Fruit fly (Drosophila melanogaster) whole organism, pupa: ENCODE results near the gene CG6304.
A peak's percentile ranks its signal among the peaks of the same experiment; 100 is the strongest.

Experiments
- CG10348 ChIP-seq: fragments of 200-800 bp; sonication (Bioruptor generic); IDR thresholded peaks from 2 replicates; pipeline ENCODE4 v1.3.6; 2022; ENCODE audit warnings: missing biosample characterization, missing genetic modification characterization
- CG12605 ChIP-seq: fragments of 200-800 bp; sonication (Bioruptor generic); IDR thresholded peaks from 2 replicates; pipeline ENCODE4 v1.3.6; 2022; ENCODE audit warnings: missing biosample characterization, missing genetic modification characterization
- CG13204 ChIP-seq: fragments of 200-800 bp; sonication (Bioruptor generic); optimal IDR thresholded peaks from 2 replicates; lab custom pipeline; 2018; ENCODE audit warnings: missing biosample characterization, mild to moderate bottlenecking, missing genetic modification characterization, moderate library complexity
- CG14655 ChIP-seq: fragments of 200-800 bp; sonication (Bioruptor generic); optimal IDR thresholded peaks from 3 replicates; lab custom pipeline; 2017; ENCODE audit warnings: mild to moderate bottlenecking, missing biosample characterization, missing genetic modification reagents, missing genetic modification characterization
- CG15710 ChIP-seq: fragments of 200-800 bp; sonication (Bioruptor generic); optimal IDR thresholded peaks from 2 replicates; lab custom pipeline; 2018; ENCODE audit warnings: missing biosample characterization, mild to moderate bottlenecking, missing genetic modification characterization, moderate library complexity
- CG17806 ChIP-seq: fragments of 200-800 bp; sonication (Bioruptor generic); optimal IDR thresholded peaks from 2 replicates; lab custom pipeline; 2018; ENCODE audit warnings: missing biosample characterization, mild to moderate bottlenecking, missing genetic modification characterization, moderate library complexity
- CG32121 ChIP-seq: fragments of 200-800 bp; sonication (Bioruptor generic); IDR thresholded peaks from 2 replicates; pipeline ENCODE4 v1.3.6; 2022; ENCODE audit warnings: missing biosample characterization, missing genetic modification characterization
- CG34367 ChIP-seq: fragments of 200-800 bp; sonication (Bioruptor generic); optimal IDR thresholded peaks from 2 replicates; lab custom pipeline; 2018; ENCODE audit warnings: missing biosample characterization, mild to moderate bottlenecking, missing genetic modification characterization
- CG4496 ChIP-seq: fragments of 200-800 bp; sonication (Bioruptor generic); IDR thresholded peaks from 3 replicates; pipeline ENCODE4 v1.3.6; 2022; ENCODE audit warnings: missing biosample characterization, missing genetic modification characterization
- CG8159 ChIP-seq: fragments of 200-800 bp; sonication (Bioruptor generic); optimal IDR thresholded peaks from 3 replicates; lab custom pipeline; 2018; ENCODE audit warnings: missing biosample characterization, mild to moderate bottlenecking, missing genetic modification characterization, moderate library complexity
- CG8301 ChIP-seq: fragments of 200-800 bp; sonication (Bioruptor generic); optimal IDR thresholded peaks from 2 replicates; lab custom pipeline; 2018; ENCODE audit warnings: missing biosample characterization, mild to moderate bottlenecking, missing genetic modification characterization
- CG9948 ChIP-seq: fragments of 200-800 bp; sonication (Bioruptor generic); optimal IDR thresholded peaks from 2 replicates; lab custom pipeline; 2018; ENCODE audit warnings: missing biosample characterization, mild to moderate bottlenecking, missing genetic modification characterization, moderate library complexity
- D1 ChIP-seq: fragments of 200-800 bp; sonication (Bioruptor generic); optimal IDR thresholded peaks from 2 replicates; lab custom pipeline; 2018; ENCODE audit warnings: missing biosample characterization, mild to moderate bottlenecking, missing genetic modification characterization, moderate library complexity
- EcR ChIP-seq: fragments of 200-800 bp; sonication (Bioruptor generic); optimal IDR thresholded peaks from 3 replicates; lab custom pipeline; 2019; ENCODE audit warnings: missing biosample characterization, missing genetic modification characterization, mild to moderate bottlenecking, moderate library complexity, missing genetic modification reagents
- Ets98B ChIP-seq: fragments of 200-800 bp; sonication (Bioruptor generic); IDR thresholded peaks from 2 replicates; pipeline ENCODE4 v1.3.6; 2022; ENCODE audit warnings: missing biosample characterization, missing genetic modification characterization
- Pif1A ChIP-seq: fragments of 200-800 bp; sonication (Bioruptor generic); optimal IDR thresholded peaks from 3 replicates; lab custom pipeline; 2016; ENCODE audit warnings: missing biosample characterization, missing genetic modification characterization
- Pif1B ChIP-seq: fragments of 200-800 bp; sonication (Bioruptor generic); optimal IDR thresholded peaks from 3 replicates; lab custom pipeline; 2016; ENCODE audit warnings: missing biosample characterization, missing genetic modification characterization
- Snoo ChIP-seq: fragments of 200-800 bp; sonication (Bioruptor generic); optimal IDR thresholded peaks from 3 replicates; lab custom pipeline; 2017; ENCODE audit warnings: missing biosample characterization, mild to moderate bottlenecking, missing genetic modification characterization, inconsistent platforms
- fd96Ca ChIP-seq: fragments of 200-800 bp; sonication (Bioruptor generic); IDR thresholded peaks from 3 replicates; pipeline ENCODE4 v1.3.6; 2022; ENCODE audit warnings: missing biosample characterization, missing genetic modification characterization
- gl ChIP-seq: fragments of 200-800 bp; sonication (Bioruptor generic); optimal IDR thresholded peaks from 2 replicates; lab custom pipeline; 2018; ENCODE audit warnings: missing biosample characterization, mild to moderate bottlenecking, missing genetic modification characterization
- rn ChIP-seq: fragments of 200-800 bp; sonication (Bioruptor generic); IDR thresholded peaks from 2 replicates; pipeline ENCODE4 v1.3.6; 2022; ENCODE audit warnings: missing biosample characterization, missing genetic modification characterization

Gene CG6304

dm6 chr2L:17014600-17014999 lies at the start of gene CG6304:
CG6304 (minus strand) TSS chr2L:17014700.
- no peak for TF ChIP-seq CG12605
- TF ChIP-seq CG13204: no peak
- no peak for TF ChIP-seq fd96Ca (GFP tag; lab: Robert Waterston, UW)
- TF ChIP-seq gl (tag; lab: Kevin White, UChicago): no peak

DNA sequence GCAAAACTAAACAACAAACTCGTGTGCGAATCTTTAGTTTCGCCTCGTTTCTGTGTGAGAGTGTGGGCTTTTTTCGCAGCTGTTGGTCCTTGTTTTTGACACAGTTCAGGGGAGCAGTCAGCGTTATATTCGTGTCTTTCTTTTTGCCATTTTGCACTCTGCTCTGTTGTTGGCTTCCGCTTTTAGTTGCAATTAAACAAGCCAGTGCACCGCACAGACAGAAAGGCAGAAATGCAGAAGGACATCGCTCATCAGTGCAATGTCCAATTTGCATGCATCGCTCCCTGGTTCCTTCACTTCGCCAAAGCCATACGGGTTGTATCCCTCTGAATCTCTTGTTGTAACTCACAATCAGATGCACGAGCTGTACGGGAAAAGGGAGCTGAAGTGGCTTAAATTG lies 37.3 kb upstream of the CG6304 start:
- TF ChIP-seq Pif1A (no peak), CG17806 (no peak), Snoo (tag; lab: Kevin White, UChicago) (no peak), CG15710 (tag; lab: Kevin White, UChicago) (no peak), Ets98B (GFP tag; lab: Robert Waterston, UW) (no peak), D1 (no peak), fd96Ca (GFP tag; lab: Robert Waterston, UW) (no peak), EcR (GFP tag; lab: Kevin White, UChicago) (no peak), CG9948 (no peak), CG13204 (no peak)

DNA sequence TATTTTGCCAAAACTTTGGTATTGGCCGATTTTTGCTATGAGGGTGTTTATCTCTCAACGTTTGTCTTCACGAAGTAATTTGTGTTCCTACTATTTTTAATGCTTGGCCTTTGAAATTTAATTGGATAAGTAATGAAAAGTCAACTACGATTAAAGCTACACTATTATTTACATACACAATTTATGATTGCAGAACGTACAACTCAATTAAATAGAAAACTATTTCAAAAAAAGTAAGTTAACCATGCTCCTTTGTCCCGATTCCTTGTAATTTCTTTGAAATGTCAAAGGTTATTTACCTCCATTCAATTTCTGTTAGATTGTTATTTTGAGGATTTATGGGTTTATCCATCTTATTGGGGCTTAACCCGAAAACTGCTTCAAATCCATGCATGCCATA lies 33.7 kb upstream of the CG6304 start, which contains the start of gene CG15136:
CG15136 (minus strand) TSS at position 101 of the 400 bp plus-strand sequence.
- no peak for TF ChIP-seq CG34367
- no peak for TF ChIP-seq D1
- TF ChIP-seq CG17806: no peak
- no peak for TF ChIP-seq CG12605
- no peak for TF ChIP-seq CG8301 (tag; lab: Kevin White, UChicago)
- TF ChIP-seq CG14655: no peak
- TF ChIP-seq Pif1B (GFP tag; lab: Kevin White, UChicago): no peak
- no peak for TF ChIP-seq CG8159 (tag; lab: Kevin White, UChicago)
- TF ChIP-seq EcR (GFP tag; lab: Kevin White, UChicago): no peak
- no peak for TF ChIP-seq rn (GFP tag; lab: Robert Waterston, UW)
- no peak for TF ChIP-seq Pif1A
- TF ChIP-seq Ets98B (GFP tag; lab: Robert Waterston, UW): no peak
- no peak for TF ChIP-seq fd96Ca (GFP tag; lab: Robert Waterston, UW)
- TF ChIP-seq CG15710 (tag; lab: Kevin White, UChicago): no peak
- no peak for TF ChIP-seq CG4496 (GFP tag; lab: Robert Waterston, UW)
- TF ChIP-seq gl (tag; lab: Kevin White, UChicago): no peak
- TF ChIP-seq CG9948: no peak
- no peak for TF ChIP-seq CG10348 (GFP tag; lab: Robert Waterston, UW)
- no peak for TF ChIP-seq Snoo (tag; lab: Kevin White, UChicago)
- no peak for TF ChIP-seq CG13204

DNA sequence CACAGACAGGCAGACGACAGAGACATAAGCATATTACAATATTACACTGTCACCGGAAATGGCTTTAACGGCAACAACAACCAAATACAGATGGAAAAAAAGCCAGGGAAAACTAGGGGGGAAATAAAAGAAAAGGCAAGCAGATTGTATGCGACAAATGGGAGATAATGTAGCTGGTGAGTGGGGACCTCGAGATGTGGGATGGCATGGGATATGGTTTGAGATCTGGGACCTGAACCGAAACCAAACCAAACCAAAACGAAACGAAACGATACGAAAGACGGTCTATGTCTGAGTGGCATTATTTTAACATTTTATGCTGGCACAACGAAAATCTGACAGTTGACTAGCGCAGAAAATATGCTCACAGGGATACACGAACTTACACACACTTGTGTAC lies 26.7 kb upstream of the CG6304 start:
- TF ChIP-seq fd96Ca (GFP tag; lab: Robert Waterston, UW) (no peak), Ets98B (GFP tag; lab: Robert Waterston, UW) (no peak), Pif1A (no peak), CG9948 (no peak), CG15710 (tag; lab: Kevin White, UChicago) (no peak), CG13204 (no peak), CG10348 (GFP tag; lab: Robert Waterston, UW) (no peak)
- TF ChIP-seq, all 21 proteins: peak for 0

- TF ChIP-seq gl (tag; lab: Kevin White, UChicago) (no peak), EcR (GFP tag; lab: Kevin White, UChicago) (no peak), CG32121 (GFP tag; lab: Robert Waterston, UW) (no peak), Pif1B (GFP tag; lab: Kevin White, UChicago) (no peak), CG14655 (no peak), CG8159 (tag; lab: Kevin White, UChicago) (peak; percentile 30)
These were observed 13.0 kb upstream of the CG6304 start for dm6 chr2L:17027503-17027902.

- no peak for TF ChIP-seq rn (GFP tag; lab: Robert Waterston, UW)
- TF ChIP-seq CG10348 (GFP tag; lab: Robert Waterston, UW): no peak
- no peak for TF ChIP-seq Ets98B (GFP tag; lab: Robert Waterston, UW)
- no peak for TF ChIP-seq CG15710 (tag; lab: Kevin White, UChicago)
- TF ChIP-seq CG17806: no peak
- TF ChIP-seq fd96Ca (GFP tag; lab: Robert Waterston, UW): no peak
- TF ChIP-seq CG9948: no peak
These were observed 18.2 kb downstream of the CG6304 start for dm6 chr2L:16996343-16996742.

DNA sequence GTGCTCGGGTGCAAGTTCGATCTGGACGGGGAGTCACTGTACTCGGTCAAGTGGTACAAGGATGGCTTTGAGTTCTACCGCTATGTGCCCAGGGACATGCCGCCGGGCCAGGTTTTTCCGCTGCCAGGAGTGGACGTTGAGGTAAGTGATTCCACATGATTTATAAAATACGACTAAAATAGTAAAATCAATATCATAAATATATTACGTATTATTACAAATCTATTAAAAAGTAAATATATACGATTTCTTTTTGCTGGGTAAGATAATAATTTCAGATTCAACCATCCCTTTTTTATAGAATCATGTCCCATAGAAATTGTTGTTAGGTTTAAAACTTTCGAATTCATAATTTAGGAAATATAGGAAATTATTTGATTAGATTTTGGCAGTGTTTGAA lies 29.8 kb downstream of the CG6304 start, which contains the start of gene CG31806:
CG31806 (plus strand) TSS at position 301 of the 400 bp plus-strand sequence.
- TF ChIP-seq CG17806: no peak
- no peak for TF ChIP-seq Pif1B (GFP tag; lab: Kevin White, UChicago)

DNA sequence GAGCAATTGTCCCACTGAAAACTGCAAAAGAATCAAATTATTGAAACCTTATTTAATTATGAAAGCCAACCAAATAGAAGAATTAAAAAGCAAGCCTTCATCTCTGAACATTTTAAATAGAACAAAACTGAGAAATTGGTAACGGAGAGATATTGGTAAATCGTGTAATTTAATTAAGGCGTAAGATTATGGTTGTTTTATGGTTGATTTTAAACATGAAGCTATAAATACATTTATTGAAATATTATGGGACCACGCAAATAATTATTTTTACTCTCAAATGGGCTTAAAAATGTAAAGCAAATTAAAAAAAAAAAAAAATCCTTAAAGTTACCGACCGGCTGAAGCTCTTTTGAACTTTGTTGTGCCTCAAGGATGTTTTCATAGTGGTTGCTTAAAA lies 32.3 kb downstream of the CG6304 start, which contains the start of gene CG44406:
CG44406 (minus strand) TSS at position 101 of the 400 bp plus-strand sequence.
- TF ChIP-seq CG17806 (no peak), CG8159 (tag; lab: Kevin White, UChicago) (no peak), CG14655 (no peak), CG13204 (no peak), CG34367 (no peak), CG32121 (GFP tag; lab: Robert Waterston, UW) (no peak), D1 (no peak), EcR (GFP tag; lab: Kevin White, UChicago) (no peak), Pif1A (no peak), CG4496 (GFP tag; lab: Robert Waterston, UW) (no peak), CG10348 (GFP tag; lab: Robert Waterston, UW) (no peak), CG15710 (tag; lab: Kevin White, UChicago) (no peak), gl (tag; lab: Kevin White, UChicago) (no peak), Pif1B (GFP tag; lab: Kevin White, UChicago) (no peak), Ets98B (GFP tag; lab: Robert Waterston, UW) (no peak), Snoo (tag; lab: Kevin White, UChicago) (no peak), CG12605 (no peak), rn (GFP tag; lab: Robert Waterston, UW) (no peak), fd96Ca (GFP tag; lab: Robert Waterston, UW) (no peak), CG8301 (tag; lab: Kevin White, UChicago) (no peak)
